Worm (Caenorhabditis elegans): Measurements from ENCODE around the gene lido-9.

Gene lido-9

DNA sequence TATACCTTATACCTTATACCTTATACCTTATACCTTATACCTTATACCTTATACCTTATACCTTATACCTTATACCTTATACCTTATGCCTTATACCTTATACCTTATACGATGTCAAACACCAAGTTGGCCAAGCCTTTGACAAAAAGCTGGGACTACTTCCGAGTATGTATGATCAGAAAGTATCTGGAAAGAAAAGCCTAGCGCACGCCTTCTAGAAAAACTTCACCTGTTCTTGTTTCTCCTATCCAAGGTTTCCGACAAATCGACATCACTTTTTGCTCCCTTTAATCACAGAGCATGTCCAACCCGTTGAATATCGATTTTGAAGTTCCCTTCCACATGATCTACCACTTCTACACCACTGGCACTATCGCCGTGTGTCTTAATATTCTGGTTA, 47.8 kb downstream of the lido-9 start, which contains the start of gene sri-28:
TSS of gene sri-28 (plus strand) at position 301 of the 400 bp plus-strand sequence.
- TF ChIP-seq lin-15B (tag; optimal IDR thresholded peaks at IDR 0.05) = no peak
- TF ChIP-seq aha-1 (tag; optimal IDR thresholded peaks at IDR 0.05) = no peak
- TF ChIP-seq nhr-85 (tag) = no peak
- TF ChIP-seq vab-15 (tag; optimal IDR thresholded peaks at IDR 0.05) = no peak
- no peak for TF ChIP-seq ceh-90 (tag; optimal IDR thresholded peaks at IDR 0.05)
- TF ChIP-seq lin-13 (GFP tag; optimal IDR thresholded peaks at IDR 0.05) = no peak
- TF ChIP-seq nhr-28 (tag; optimal IDR thresholded peaks at IDR 0.05) = no peak
- TF ChIP-seq sox-4 (tag; optimal IDR thresholded peaks at IDR 0.05) = no peak
- TF ChIP-seq C34B4.2 (tag; optimal IDR thresholded peaks at IDR 0.05) = no peak
- no peak for TF ChIP-seq ama-1 (optimal IDR thresholded peaks at IDR 0.05)
- no peak for TF ChIP-seq zip-4 (GFP tag; optimal IDR thresholded peaks at IDR 0.05)
- TF ChIP-seq ets-5 (GFP tag; IDR thresholded peaks at IDR 0.05) = no peak
- no peak for TF ChIP-seq F16B12.6 (tag; optimal IDR thresholded peaks at IDR 0.05)
- no peak for TF ChIP-seq ztf-11 (tag; optimal IDR thresholded peaks at IDR 0.05)
- TF ChIP-seq zag-1 (tag; optimal IDR thresholded peaks at IDR 0.05) = no peak
- no peak for TF ChIP-seq Y116A8C.19 (tag; optimal IDR thresholded peaks at IDR 0.05; ENCODE audit: borderline replicate concordance)
- TF ChIP-seq pqm-1 (tag; optimal IDR thresholded peaks at IDR 0.05) = no peak
- no peak for TF ChIP-seq grh-1 (GFP tag; IDR thresholded peaks at IDR 0.05)
- TF ChIP-seq lin-35 (GFP tag; optimal IDR thresholded peaks at IDR 0.05) = no peak

DNA sequence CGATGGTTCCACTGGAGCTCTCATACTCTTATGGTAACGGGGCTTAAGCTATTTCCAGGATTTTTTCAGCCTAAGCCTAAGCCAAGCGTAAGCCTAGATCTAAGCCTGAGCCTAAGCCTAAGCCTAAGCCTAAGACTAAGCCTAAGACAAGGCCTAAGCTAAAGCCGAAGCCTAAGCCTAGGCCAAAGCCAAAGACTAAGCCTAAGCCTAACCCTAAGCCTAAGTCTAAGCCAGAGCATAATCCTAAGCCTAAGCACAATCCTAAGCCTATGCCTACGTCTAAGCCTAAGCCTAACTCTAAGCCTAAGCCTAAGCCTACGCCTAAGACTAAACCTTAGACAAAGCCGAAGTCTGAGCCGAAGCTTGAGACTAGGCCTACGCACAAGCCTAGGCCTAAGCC, 48.4 kb downstream of the lido-9 start:
- TF ChIP-seq lsy-2 (tag; optimal IDR thresholded peaks at IDR 0.05) (no peak), ceh-8 (GFP tag; optimal IDR thresholded peaks at IDR 0.05) (no peak), sox-4 (tag; optimal IDR thresholded peaks at IDR 0.05) (no peak), blmp-1 (tag; optimal IDR thresholded peaks at IDR 0.05) (no peak), zip-4 (GFP tag; optimal IDR thresholded peaks at IDR 0.05) (no peak), alr-1 (tag; optimal IDR thresholded peaks at IDR 0.05; ENCODE audit: borderline replicate concordance) (no peak), unc-30 (tag; optimal IDR thresholded peaks at IDR 0.05) (no peak)

DNA sequence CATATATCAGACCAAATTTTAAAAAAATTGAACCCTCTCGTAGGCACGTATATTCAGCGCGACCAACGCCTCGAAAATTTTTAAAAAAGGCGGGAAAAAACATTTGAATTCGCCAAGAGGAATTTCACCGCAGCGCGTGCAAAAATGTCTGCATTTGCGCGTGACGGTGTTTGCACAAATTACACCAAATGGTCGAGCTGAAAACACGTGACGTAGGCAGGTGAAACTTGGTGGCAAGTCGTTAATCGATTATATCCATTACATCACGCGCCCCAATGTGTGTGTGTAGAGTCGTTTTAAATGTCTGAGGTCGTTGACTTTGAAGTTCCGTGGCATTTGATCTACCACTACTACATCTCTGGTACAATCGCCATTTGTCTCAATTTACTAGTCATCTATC, 50.1 kb downstream of the lido-9 start, which contains the start of gene sri-31:
TSS of gene sri-31 (plus strand) at position 301 of the 400 bp plus-strand sequence.
- no peak for TF ChIP-seq sup-37 (GFP tag; optimal IDR thresholded peaks at IDR 0.05)
- no peak for TF ChIP-seq ceh-63 (GFP tag; optimal IDR thresholded peaks at IDR 0.05)
- no peak for TF ChIP-seq elt-3 (tag; optimal IDR thresholded peaks at IDR 0.05)
- TF ChIP-seq ets-5 (GFP tag; IDR thresholded peaks at IDR 0.05) = no peak
- TF ChIP-seq nhr-20 (tag; optimal IDR thresholded peaks at IDR 0.05) = no peak
- no peak for TF ChIP-seq lin-35 (GFP tag; optimal IDR thresholded peaks at IDR 0.05)
- no peak for TF ChIP-seq aha-1 (tag; optimal IDR thresholded peaks at IDR 0.05)
- TF ChIP-seq dpl-1 (GFP tag; optimal IDR thresholded peaks at IDR 0.05) = no peak
- no peak for TF ChIP-seq irx-1 (tag; optimal IDR thresholded peaks at IDR 0.05)
- TF ChIP-seq sptf-1 (tag; optimal IDR thresholded peaks at IDR 0.05) = no peak
- no peak for TF ChIP-seq fkh-10 (GFP tag; optimal IDR thresholded peaks at IDR 0.05)
- TF ChIP-seq ces-1 (GFP tag; optimal IDR thresholded peaks at IDR 0.05) = no peak

DNA sequence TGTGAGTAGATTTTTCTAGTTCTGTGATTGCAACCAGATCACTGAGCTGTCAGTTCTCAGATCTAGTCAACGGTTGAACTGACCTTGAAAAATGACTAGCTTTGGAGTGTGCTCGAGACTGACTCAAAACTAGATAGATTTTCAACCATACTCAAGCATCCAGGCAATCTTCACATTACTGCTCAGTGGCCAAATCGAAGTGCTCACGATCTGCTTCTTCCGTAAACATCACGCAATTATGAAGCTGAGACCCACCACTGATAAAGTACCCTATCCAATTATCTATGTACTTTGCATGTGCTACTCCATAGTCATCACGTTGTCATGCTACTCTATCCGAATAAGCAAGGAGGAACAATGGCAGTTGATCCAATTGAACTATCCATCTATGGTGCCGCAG, 50.8 kb downstream of the lido-9 start:
- TF ChIP-seq isw-1 (GFP tag; IDR thresholded peaks at IDR 0.05) (no peak), egl-27 (tag; optimal IDR thresholded peaks at IDR 0.05) (no peak), pax-3 (tag; optimal IDR thresholded peaks at IDR 0.05) (no peak), ceh-82 (tag; optimal IDR thresholded peaks at IDR 0.05) (no peak), fkh-8 (tag; optimal IDR thresholded peaks at IDR 0.05) (no peak), nhr-47 (tag; optimal IDR thresholded peaks at IDR 0.05) (no peak), tlp-1 (tag; optimal IDR thresholded peaks at IDR 0.05) (no peak), hlh-4 (tag; optimal IDR thresholded peaks at IDR 0.05) (no peak), irx-1 (tag; optimal IDR thresholded peaks at IDR 0.05) (no peak), C04F5.9 (tag; optimal IDR thresholded peaks at IDR 0.05) (no peak), pag-3 (tag; optimal IDR thresholded peaks at IDR 0.05; ENCODE audit: borderline replicate concordance, insufficient read depth) (no peak), lin-39 (tag; optimal IDR thresholded peaks at IDR 0.05) (no peak), mep-1 (tag; optimal IDR thresholded peaks at IDR 0.05) (no peak), aha-1 (tag; optimal IDR thresholded peaks at IDR 0.05) (no peak), elt-3 (tag; optimal IDR thresholded peaks at IDR 0.05) (no peak), nhr-77 (tag; optimal IDR thresholded peaks at IDR 0.05) (no peak), ztf-11 (tag; optimal IDR thresholded peaks at IDR 0.05) (no peak), jun-1 (tag; optimal IDR thresholded peaks at IDR 0.05) (no peak), nhr-71 (tag; optimal IDR thresholded peaks at IDR 0.05) (no peak)
